Fruit fly (Drosophila melanogaster): ENCODE results near the gene Yp3.

Gene Yp3

dm6 chrX:13754476-13754875 is 4.9 kb upstream of the Yp3 start (continued):
- TF ChIP-seq OdsH (GFP tag; optimal IDR thresholded peaks at IDR 0.05) (peak; percentile 46), dl (GFP tag; optimal IDR thresholded peaks at IDR 0.05; ENCODE audit: insufficient read depth in 1 of 2, partially characterized antibody in 2 of 2) (no peak)

DNA sequence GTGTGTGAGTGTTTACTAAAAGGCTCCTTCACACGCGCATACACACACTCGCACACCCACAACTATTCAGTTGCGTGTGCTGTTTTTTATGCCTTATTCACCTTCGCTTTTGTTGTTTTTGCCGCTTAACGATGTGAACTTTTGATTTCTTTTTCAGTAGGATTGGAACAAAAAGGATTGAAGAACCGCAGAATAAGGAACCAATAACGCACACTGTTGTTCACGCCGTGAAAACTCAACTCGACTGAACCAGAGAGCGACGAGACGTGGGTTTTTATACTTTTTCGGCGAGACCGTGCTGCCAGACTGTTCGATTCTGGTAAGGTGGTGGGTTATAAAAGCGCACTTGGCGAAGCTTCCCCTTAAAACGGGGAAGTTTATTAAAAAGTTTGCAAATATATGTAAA is 4.2 kb upstream of the Yp3 start, which contains the start of gene Pdcd4:
Pdcd4 (minus strand) TSS at position 255 of the 406 bp plus-strand sequence.
- no peak for TF ChIP-seq tai (GFP tag; optimal IDR thresholded peaks at IDR 0.05)
- no peak for TF ChIP-seq Rel (GFP tag; optimal IDR thresholded peaks at IDR 0.05)
- peak; percentile 97 for TF ChIP-seq Rel (tag; optimal IDR thresholded peaks at IDR 0.05)
- TF ChIP-seq Vsx2 (GFP tag; optimal IDR thresholded peaks at IDR 0.05; ENCODE audit: partially characterized antibody), result no peak
- no peak for TF ChIP-seq Abd-B (GFP tag; optimal IDR thresholded peaks at IDR 0.05)
- TF ChIP-seq Dif (GFP tag; optimal IDR thresholded peaks at IDR 0.05; ENCODE audit: partially characterized antibody), result peak; percentile 8
- no peak for TF ChIP-seq usp (GFP tag; optimal IDR thresholded peaks at IDR 0.05)
- no peak for TF ChIP-seq sage (GFP tag; optimal IDR thresholded peaks at IDR 0.05)
- TF ChIP-seq OdsH (GFP tag; optimal IDR thresholded peaks at IDR 0.05), result no peak
- TF ChIP-seq Sp1 (GFP tag; optimal IDR thresholded peaks at IDR 0.05), result peak; percentile 45
- TF ChIP-seq foxo (GFP tag; optimal IDR thresholded peaks at IDR 0.05), result no peak
- no peak for TF ChIP-seq Jra (GFP tag; optimal IDR thresholded peaks at IDR 0.05)
- TF ChIP-seq jim (GFP tag; optimal IDR thresholded peaks at IDR 0.05), result no peak
- TF ChIP-seq fru (GFP tag; optimal IDR thresholded peaks at IDR 0.05), result peak; percentile 10
- peak; percentile 11 for TF ChIP-seq h (GFP tag; optimal IDR thresholded peaks at IDR 0.05)
- TF ChIP-seq CrebA (GFP tag; optimal IDR thresholded peaks at IDR 0.05; ENCODE audit: borderline replicate concordance), result no peak
- TF ChIP-seq br (GFP tag; optimal IDR thresholded peaks at IDR 0.05), result peak; percentile 31
- TF ChIP-seq rgr (GFP tag; optimal IDR thresholded peaks at IDR 0.05), result peak; percentile 15

DNA sequence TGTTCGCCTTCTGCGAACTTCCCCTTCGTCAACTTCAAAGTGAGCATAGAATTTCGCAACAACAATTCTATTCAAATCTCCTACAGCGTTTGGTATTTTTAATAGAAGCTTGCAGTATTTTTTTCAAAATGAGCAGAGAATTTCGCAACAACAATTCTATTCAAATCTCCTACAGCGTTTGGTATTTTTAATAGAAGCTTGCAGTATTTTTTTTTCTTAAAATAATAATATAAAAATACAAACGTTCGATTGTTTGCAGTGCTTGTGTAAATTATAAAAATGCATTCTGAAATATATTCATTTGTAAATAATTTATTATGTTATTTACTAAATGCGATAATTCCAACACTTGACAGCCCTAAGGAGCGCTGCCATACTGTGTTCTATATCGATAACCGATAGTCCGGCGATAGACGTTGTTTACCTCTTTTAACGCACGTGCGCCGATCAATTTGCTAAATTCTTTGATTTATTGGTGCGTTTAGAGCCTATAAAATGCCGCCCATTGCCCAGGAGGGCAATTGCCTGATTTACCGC is 2.5 kb upstream of the Yp3 start, which contains the start of the genes CG32625 and Rtc1:
CG32625 (minus strand) TSS at position 51 of the 537 bp plus-strand sequence.
Rtc1 (plus strand) TSS at position 404 of the 537 bp plus-strand sequence.
- TF ChIP-seq brk (GFP tag; optimal IDR thresholded peaks at IDR 0.05) (peak; percentile 25), Sp1 (GFP tag; optimal IDR thresholded peaks at IDR 0.05) (peak; percentile 34), HLH106 (tag; optimal IDR thresholded peaks at IDR 0.05) (peak; percentile 56), Mio (GFP tag; optimal IDR thresholded peaks at IDR 0.05) (no peak), Dfd (GFP tag; optimal IDR thresholded peaks at IDR 0.05) (no peak), Hnf4 (GFP tag; optimal IDR thresholded peaks at IDR 0.05) (peak; percentile 9), dl (GFP tag; optimal IDR thresholded peaks at IDR 0.05; ENCODE audit: insufficient read depth in 1 of 2, partially characterized antibody in 2 of 2) (no peak), Jra (GFP tag; optimal IDR thresholded peaks at IDR 0.05) (peak; percentile 0), tai (GFP tag; optimal IDR thresholded peaks at IDR 0.05) (no peak), usp (GFP tag; optimal IDR thresholded peaks at IDR 0.05) (no peak), ey (GFP tag; optimal IDR thresholded peaks at IDR 0.05) (peak; percentile 14), fru (GFP tag; optimal IDR thresholded peaks at IDR 0.05) (no peak), h (GFP tag; optimal IDR thresholded peaks at IDR 0.05) (peak; percentile 46), sv (GFP tag; optimal IDR thresholded peaks at IDR 0.05) (peak; percentile 26), br (GFP tag; optimal IDR thresholded peaks at IDR 0.05) (no peak), Hr83 (GFP tag; optimal IDR thresholded peaks at IDR 0.05; ENCODE audit: poor library complexity, severe bottlenecking) (peak; percentile 49), dmrt93B (GFP tag; optimal IDR thresholded peaks at IDR 0.05) (no peak), N (GFP tag; optimal IDR thresholded peaks at IDR 0.05) (no peak), foxo (GFP tag; optimal IDR thresholded peaks at IDR 0.05) (peak in 1 of 2 experiments; percentile 55), jim (GFP tag; optimal IDR thresholded peaks at IDR 0.05) (no peak), Dif (GFP tag; optimal IDR thresholded peaks at IDR 0.05; ENCODE audit: partially characterized antibody) (no peak), rgr (GFP tag; optimal IDR thresholded peaks at IDR 0.05) (peak; percentile 44), psq (GFP tag; optimal IDR thresholded peaks at IDR 0.05) (peak; percentile 39), woc (GFP tag; optimal IDR thresholded peaks at IDR 0.05) (peak; percentile 41), Vsx2 (GFP tag; optimal IDR thresholded peaks at IDR 0.05; ENCODE audit: partially characterized antibody) (no peak), OdsH (GFP tag; optimal IDR thresholded peaks at IDR 0.05) (peak; percentile 5), CG9705 (GFP tag; optimal IDR thresholded peaks at IDR 0.05) (peak; percentile 19), Rel (GFP tag; optimal IDR thresholded peaks at IDR 0.05) (no peak), Rel (tag; optimal IDR thresholded peaks at IDR 0.05) (peak; percentile 38)

All from whole organism, wandering third instar larva.